Worm (Caenorhabditis elegans) whole organism, late embryonic: ENCODE data around the gene F49F1.14.
"Not testable (repeated sequence)": the region's sequence is repeated elsewhere in the genome, so short reads cannot be mapped to it uniquely, and the experiment has no call there.

Experiments
- Y22D7AL.16 ChIP-seq: sonication (generic microtip); optimal IDR thresholded peaks from 2 replicates; lab custom pipeline; 2016; ENCODE audit warnings: missing genetic modification characterization, missing compliant biosample characterization
- ahr-1 ChIP-seq: sonication (generic microtip); optimal IDR thresholded peaks from 2 replicates; lab custom pipeline; 2016; ENCODE audit warnings: missing genetic modification characterization, missing compliant biosample characterization
- ceh-18 ChIP-seq: sonication (generic microtip); optimal IDR thresholded peaks from 2 replicates; lab custom pipeline; 2016; ENCODE audit warnings: missing genetic modification characterization, missing compliant biosample characterization
- ceh-22 ChIP-seq: sonication (generic microtip); optimal IDR thresholded peaks from 2 replicates; lab custom pipeline; 2017; ENCODE audit warnings: missing biosample characterization, missing genetic modification characterization
- ceh-30 ChIP-seq: fragments of 150-350 bp; optimal IDR thresholded peaks from 2 replicates; lab custom pipeline; 2014; ENCODE audit warnings: missing biosample characterization, missing genetic modification characterization
- ceh-34 ChIP-seq: sonication (generic microtip); optimal IDR thresholded peaks from 2 replicates; lab custom pipeline; 2016; ENCODE audit warnings: mild to moderate bottlenecking, missing genetic modification characterization, missing compliant biosample characterization
- ceh-45 ChIP-seq: fragments of 200-800 bp; sonication (Bioruptor generic); IDR thresholded peaks from 2 replicates; pipeline ENCODE4 v1.3.6; 2022; ENCODE audit warnings: missing genetic modification reagents, missing genetic modification characterization, missing compliant biosample characterization
- ceh-48 ChIP-seq: sonication (generic microtip); optimal IDR thresholded peaks from 2 replicates; lab custom pipeline; 2016; ENCODE audit warnings: missing genetic modification characterization, inconsistent platforms, missing compliant biosample characterization
- ceh-6 ChIP-seq: fragments of 200-800 bp; sonication (Bioruptor generic); optimal IDR thresholded peaks from 2 replicates; lab custom pipeline; 2018; ENCODE audit warnings: mild to moderate bottlenecking, missing genetic modification characterization, missing compliant biosample characterization
- ceh-9 ChIP-seq: sonication (generic microtip); optimal IDR thresholded peaks from 2 replicates; lab custom pipeline; 2016; ENCODE audit warnings: mild to moderate bottlenecking, missing genetic modification characterization, inconsistent platforms, missing compliant biosample characterization
- che-1 ChIP-seq: sonication (generic microtip); optimal IDR thresholded peaks from 2 replicates; lab custom pipeline; 2016; ENCODE audit warnings: mild to moderate bottlenecking, missing genetic modification characterization, missing compliant biosample characterization
- elt-4 ChIP-seq: sonication (generic microtip); optimal IDR thresholded peaks from 2 replicates; lab custom pipeline; 2016; ENCODE audit warnings: missing genetic modification characterization, missing compliant biosample characterization
- eyg-1 ChIP-seq: sonication (generic microtip); optimal IDR thresholded peaks from 2 replicates; lab custom pipeline; 2016; ENCODE audit warnings: missing genotype, missing genetic modification characterization, missing compliant biosample characterization
- fax-1 ChIP-seq: sonication (generic microtip); optimal IDR thresholded peaks from 2 replicates; lab custom pipeline; 2016; ENCODE audit warnings: missing genotype, missing genetic modification characterization, missing compliant biosample characterization
- fkh-10 ChIP-seq: fragments of 150-350 bp; optimal IDR thresholded peaks from 2 replicates; lab custom pipeline; 2014; ENCODE audit warnings: missing biosample characterization, missing genetic modification reagents, missing genetic modification characterization
- fkh-6 ChIP-seq: sonication (generic microtip); optimal IDR thresholded peaks from 2 replicates; lab custom pipeline; 2016; ENCODE audit warnings: missing genetic modification characterization, missing compliant biosample characterization
- gmeb-2 ChIP-seq: sonication (generic microtip); optimal IDR thresholded peaks from 2 replicates; lab custom pipeline; 2016; ENCODE audit warnings: missing genetic modification characterization, inconsistent platforms, missing compliant biosample characterization
- hlh-30 ChIP-seq: sonication (generic microtip); optimal IDR thresholded peaks from 2 replicates; lab custom pipeline; 2017; ENCODE audit warnings: antibody characterized with exemption, missing genetic modification characterization, missing compliant biosample characterization; ENCODE audit not compliant: insufficient read depth
- lim-6 ChIP-seq: sonication (generic microtip); optimal IDR thresholded peaks from 2 replicates; lab custom pipeline; 2016; ENCODE audit warnings: missing genetic modification characterization, missing compliant biosample characterization
- madf-2 ChIP-seq: sonication (generic microtip); optimal IDR thresholded peaks from 2 replicates; lab custom pipeline; 2017; ENCODE audit warnings: missing genetic modification characterization, missing compliant biosample characterization
- nfya-1 ChIP-seq: sonication (generic microtip); optimal IDR thresholded peaks from 2 replicates; lab custom pipeline; 2017; ENCODE audit warnings: missing genetic modification characterization, mild to moderate bottlenecking, missing compliant biosample characterization, antibody characterized with exemption, moderate library complexity
- nhr-11 ChIP-seq: fragments of 150-350 bp; optimal IDR thresholded peaks from 2 replicates; lab custom pipeline; 2014; ENCODE audit warnings: missing biosample characterization, missing genetic modification characterization
- pat-9 ChIP-seq: fragments of 200-800 bp; sonication (Bioruptor generic); optimal IDR thresholded peaks from 2 replicates; lab custom pipeline; 2018; ENCODE audit warnings: mild to moderate bottlenecking, missing genetic modification characterization, moderate library complexity, missing compliant biosample characterization
- pha-4 ChIP-seq: fragments of 150-350 bp; optimal IDR thresholded peaks from 2 replicates; lab custom pipeline; 2018; ENCODE audit warnings: missing biosample characterization, missing genetic modification reagents, missing genetic modification characterization
- pros-1 ChIP-seq: fragments of 150-350 bp; optimal IDR thresholded peaks from 2 replicates; lab custom pipeline; 2014; ENCODE audit warnings: missing biosample characterization, missing genetic modification reagents, missing genetic modification characterization
- ref-2 ChIP-seq: sonication (generic microtip); optimal IDR thresholded peaks from 2 replicates; lab custom pipeline; 2016; ENCODE audit warnings: missing genetic modification characterization, missing compliant biosample characterization
- rnt-1 ChIP-seq: sonication (generic microtip); optimal IDR thresholded peaks from 2 replicates; lab custom pipeline; 2016; ENCODE audit warnings: missing genetic modification characterization, missing compliant biosample characterization
- sox-2 ChIP-seq: fragments of 200-800 bp; sonication (Bioruptor generic); IDR thresholded peaks from 2 replicates; pipeline ENCODE4 v1.3.6; 2022; ENCODE audit warnings: missing genetic modification reagents, missing genetic modification characterization, missing compliant biosample characterization
- sox-4 ChIP-seq: sonication (generic microtip); optimal IDR thresholded peaks from 2 replicates; lab custom pipeline; 2017; ENCODE audit warnings: mild to moderate bottlenecking, missing genetic modification characterization, inconsistent platforms, missing compliant biosample characterization
- syd-9 ChIP-seq: sonication (generic microtip); optimal IDR thresholded peaks from 2 replicates; lab custom pipeline; 2016; ENCODE audit warnings: mild to moderate bottlenecking, missing genetic modification characterization, moderate library complexity, missing compliant biosample characterization
- tbx-2 ChIP-seq: sonication (generic microtip); optimal IDR thresholded peaks from 2 replicates; lab custom pipeline; 2016; ENCODE audit warnings: missing genetic modification characterization, missing compliant biosample characterization
- tbx-7 ChIP-seq: sonication (generic microtip); optimal IDR thresholded peaks from 2 replicates; lab custom pipeline; 2016; ENCODE audit warnings: missing genotype, missing genetic modification characterization, missing compliant biosample characterization
- ttx-3 ChIP-seq: sonication (generic microtip); optimal IDR thresholded peaks from 2 replicates; lab custom pipeline; 2016; ENCODE audit warnings: missing genetic modification reagents, missing genetic modification characterization, missing compliant biosample characterization
- unc-3 ChIP-seq, 2 experiments: fragments of 200-800 bp in 1 of 2; sonication (Bioruptor generic) in 1 of 2; sonication (generic microtip) in 1 of 2; conservative IDR thresholded peaks in 1 of 2; optimal IDR thresholded peaks in 1 of 2; 2 replicates each; pipeline versions ENCODE4 v1.3.6 to Lab custom; 2016 to 2022; ENCODE audit warnings: missing compliant biosample characterization in 2 of 2, missing genetic modification characterization in 2 of 2, missing genetic modification reagents in 1 of 2
- unc-86 ChIP-seq: sonication (generic microtip); optimal IDR thresholded peaks from 2 replicates; lab custom pipeline; 2016; ENCODE audit warnings: missing genetic modification characterization, missing compliant biosample characterization

Gene F49F1.14

ce11 chrIV:4142986-4143385, 30.7 kb upstream of the F49F1.14 start, which contains the start of gene F49F1.12:
Gene F49F1.12, minus strand, starts transcription at chrIV:4143086.
- TF ChIP-seq sox-4, ahr-1, fax-1 (tag; lab: Kevin White, UChicago): not testable (repeated sequence)

ce11 chrIV:4141311-4141710, 29.0 kb upstream of the F49F1.14 start, which contains the start of gene F49F1.11:
Gene F49F1.11, minus strand, starts transcription at chrIV:4141411.
- TF ChIP-seq ceh-48 (no peak), pat-9 (tag; lab: Kevin White, UChicago) (no peak), fkh-6 (no peak), fkh-10 (GFP tag; lab: Kevin White, UChicago) (no peak), sox-2 (GFP tag; lab: Robert Waterston, UW) (no peak), unc-3 (GFP tag; conservative IDR thresholded peaks at IDR 0.05; lab: Robert Waterston, UW) (no peak), unc-3 (tag; optimal IDR thresholded peaks at IDR 0.05; lab: Kevin White, UChicago) (no peak), sox-4 (tag; lab: Kevin White, UChicago) (no peak), ceh-34 (no peak), pros-1 (tag; lab: Kevin White, UChicago) (no peak), ttx-3 (tag; lab: Kevin White, UChicago) (no peak)

DNA sequence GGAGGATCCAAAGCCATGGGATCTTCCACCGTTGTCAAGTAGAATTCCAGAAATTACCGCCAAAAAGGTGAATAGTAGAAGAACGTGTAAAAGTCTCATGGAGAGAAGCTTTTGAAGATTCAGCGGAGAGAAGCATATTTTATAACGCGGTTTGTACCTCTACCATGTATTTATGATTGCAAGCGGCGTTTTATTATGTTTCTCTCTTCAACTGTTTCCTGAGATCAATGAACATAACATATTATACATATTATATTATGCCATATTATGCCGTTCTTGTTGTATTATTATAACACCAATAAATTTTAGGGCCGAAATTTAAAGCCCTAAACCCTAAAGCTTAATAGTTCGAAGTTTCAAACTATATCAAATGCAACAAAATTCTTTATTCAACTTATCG, 28.0 kb upstream of the F49F1.14 start, which contains the start of gene F49F1.18:
TSS of gene F49F1.18 (minus strand) at position 101 of the 400 bp plus-strand sequence.
- TF ChIP-seq ceh-22: no peak
- no peak for TF ChIP-seq tbx-2 (tag; lab: Kevin White, UChicago)
- TF ChIP-seq rnt-1 (tag; lab: Kevin White, UChicago): no peak
- no peak for TF ChIP-seq fax-1 (tag; lab: Kevin White, UChicago)
- no peak for TF ChIP-seq hlh-30 (tag; lab: Kevin White, UChicago)
- no peak for TF ChIP-seq sox-2 (GFP tag; lab: Robert Waterston, UW)
- no peak for TF ChIP-seq elt-4
- TF ChIP-seq ceh-34: no peak
- no peak for TF ChIP-seq ceh-18
- TF ChIP-seq ref-2 (tag; lab: Kevin White, UChicago): no peak
- TF ChIP-seq ceh-9 (tag; lab: Kevin White, UChicago): no peak
- TF ChIP-seq fkh-10 (GFP tag; lab: Kevin White, UChicago): no peak
- no peak for TF ChIP-seq madf-2 (tag; lab: Kevin White, UChicago)
- TF ChIP-seq che-1 (tag; lab: Kevin White, UChicago): no peak
- TF ChIP-seq tbx-7 (tag; lab: Kevin White, UChicago): no peak
- TF ChIP-seq ceh-45: no peak
- no peak for TF ChIP-seq pha-4
- no peak for TF ChIP-seq ttx-3 (tag; lab: Kevin White, UChicago)

- TF ChIP-seq eyg-1 (tag; lab: Kevin White, UChicago) (no peak), ceh-30 (no peak), ahr-1 (tag; lab: Kevin White, UChicago) (no peak), gmeb-2 (tag; lab: Kevin White, UChicago) (no peak), sox-4 (tag; lab: Kevin White, UChicago) (no peak), rnt-1 (tag; lab: Kevin White, UChicago) (no peak), ceh-9 (tag; lab: Kevin White, UChicago) (no peak), lim-6 (tag; lab: Kevin White, UChicago) (no peak), tbx-2 (tag; lab: Kevin White, UChicago) (no peak), elt-4 (no peak), nfya-1 (no peak), unc-86 (tag; lab: Kevin White, UChicago) (no peak), ceh-6 (GFP tag; lab: Kevin White, UChicago) (no peak), syd-9 (tag; lab: Kevin White, UChicago) (no peak), ceh-22 (no peak), hlh-30 (tag; lab: Kevin White, UChicago) (no peak), Y22D7AL.16 (tag; lab: Kevin White, UChicago) (no peak), nhr-11 (tag; lab: Kevin White, UChicago) (no peak)
Observed at ce11 chrIV:4139022-4139421, 26.7 kb upstream of the F49F1.14 start, which contains the start of gene F49F1.10. Gene F49F1.10, minus strand, starts transcription at chrIV:4139122.
